Worm (Caenorhabditis elegans) whole organism, early embryonic: ENCODE data around the gene srt-69.
"Not testable (repeated sequence)": the region's sequence is repeated elsewhere in the genome, so short reads cannot be mapped to it uniquely, and the experiment has no call there.

Experiments
- B0310.2 ChIP-seq: sonication (generic microtip); optimal IDR thresholded peaks from 2 replicates; lab custom pipeline; 2016; ENCODE audit warnings: mild to moderate bottlenecking, missing genetic modification characterization, missing compliant biosample characterization
- aly-1 ChIP-seq: sonication (generic microtip); optimal IDR thresholded peaks from 2 replicates; lab custom pipeline; 2016; ENCODE audit warnings: missing genetic modification characterization, missing compliant biosample characterization
- ama-1 ChIP-seq: fragments of 150-350 bp; optimal IDR thresholded peaks from 2 replicates; lab custom pipeline; 2014
- ceh-13 ChIP-seq: fragments of 200-800 bp; sonication (Bioruptor generic); optimal IDR thresholded peaks from 2 replicates; lab custom pipeline; 2018; ENCODE audit warnings: mild to moderate bottlenecking, missing genetic modification characterization, missing compliant biosample characterization
- ceh-36 ChIP-seq: sonication (generic microtip); optimal IDR thresholded peaks from 2 replicates; lab custom pipeline; 2016; ENCODE audit warnings: missing genetic modification characterization, inconsistent platforms, missing compliant biosample characterization
- flt-1 ChIP-seq: fragments of 200-800 bp; sonication (Bioruptor generic); IDR thresholded peaks from 2 replicates; pipeline ENCODE4 v1.3.6; 2022; ENCODE audit warnings: missing genetic modification characterization, missing compliant biosample characterization
- hmbx-1 ChIP-seq: sonication (generic microtip); optimal IDR thresholded peaks from 2 replicates; lab custom pipeline; 2016; ENCODE audit warnings: mild to moderate bottlenecking, missing genetic modification characterization, missing compliant biosample characterization
- hmg-4 ChIP-seq: fragments of 200-800 bp; sonication (Bioruptor generic); optimal IDR thresholded peaks from 2 replicates; lab custom pipeline; 2018; ENCODE audit warnings: mild to moderate bottlenecking, missing genetic modification characterization, missing compliant biosample characterization
- hnd-1 ChIP-seq: sonication (generic microtip); optimal IDR thresholded peaks from 2 replicates; lab custom pipeline; 2016; ENCODE audit warnings: missing genetic modification characterization, missing compliant biosample characterization
- pes-1 ChIP-seq: fragments of 200-800 bp; sonication (Bioruptor generic); IDR thresholded peaks from 2 replicates; pipeline ENCODE4 v1.3.6; 2022; ENCODE audit warnings: missing genetic modification reagents, missing genetic modification characterization, missing compliant biosample characterization
- sea-1 ChIP-seq: fragments of 200-800 bp; sonication (Bioruptor generic); conservative IDR thresholded peaks from 2 replicates; pipeline ENCODE4 v1.3.6; 2022; ENCODE audit warnings: missing genetic modification characterization, missing compliant biosample characterization
- tbx-11 ChIP-seq: fragments of 200-800 bp; sonication (Bioruptor generic); IDR thresholded peaks from 2 replicates; pipeline ENCODE4 v1.3.6; 2022; ENCODE audit warnings: missing genetic modification characterization, missing compliant biosample characterization
- tbx-37 ChIP-seq: fragments of 200-800 bp; sonication (Bioruptor generic); conservative IDR thresholded peaks from 2 replicates; pipeline ENCODE4 v1.3.6; 2022; ENCODE audit warnings: missing genetic modification reagents, missing genetic modification characterization, missing compliant biosample characterization
- tra-4 ChIP-seq: sonication (generic microtip); optimal IDR thresholded peaks from 2 replicates; lab custom pipeline; 2017; ENCODE audit warnings: missing genetic modification characterization, missing compliant biosample characterization

DNA sequence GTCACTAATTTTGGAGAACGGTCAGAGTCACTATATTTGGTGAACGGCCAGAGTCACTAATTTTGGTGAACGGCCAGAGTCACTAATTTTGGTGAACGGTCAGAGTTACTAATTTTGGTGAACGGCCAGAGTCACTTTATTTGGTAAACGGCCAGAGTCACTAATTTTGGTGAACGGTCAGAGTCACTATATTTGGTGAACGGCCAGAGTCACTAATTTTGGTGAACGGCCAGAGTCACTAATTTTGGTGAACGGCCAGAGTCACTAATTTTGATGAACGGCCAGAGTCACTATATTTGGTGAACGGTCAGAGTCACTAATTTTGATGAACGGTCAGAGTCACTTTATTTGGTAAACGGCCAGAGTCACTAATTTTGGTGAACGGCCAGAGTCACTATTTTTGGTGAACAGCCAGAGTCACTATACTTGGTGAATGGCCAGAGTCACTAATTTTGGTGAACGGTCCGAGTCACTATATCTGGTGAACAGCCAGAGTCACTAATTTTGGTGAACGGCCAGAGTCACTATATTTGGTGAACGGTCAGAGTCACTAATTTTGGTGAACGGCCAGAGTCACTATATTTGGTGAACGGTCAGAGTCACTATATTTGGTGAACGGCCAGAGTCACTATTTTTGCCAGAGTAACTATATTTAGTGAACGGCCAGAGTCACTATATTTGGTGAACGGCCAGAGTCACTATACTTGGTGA, 18.9 kb upstream of the srt-69 start:
- not testable (repeated sequence) for TF ChIP-seq flt-1 (GFP tag; lab: Robert Waterston, UW); hnd-1; ama-1 (lab: Kevin White, UChicago); tbx-11 (GFP tag; lab: Robert Waterston, UW); aly-1; pes-1; hmbx-1 (tag; lab: Kevin White, UChicago); sea-1 (GFP tag; lab: Robert Waterston, UW); tbx-37 (GFP tag; lab: Robert Waterston, UW); B0310.2 (tag; lab: Kevin White, UChicago)
- peak; percentile 53 for TF ChIP-seq tra-4 (tag; lab: Kevin White, UChicago)
- TF ChIP-seq ceh-36 (tag; lab: Kevin White, UChicago) = peak; percentile 12
- TF ChIP-seq hmg-4 (GFP tag; lab: Kevin White, UChicago) = peak; percentile 74
- TF ChIP-seq ceh-13 (GFP tag; lab: Kevin White, UChicago) = peak; percentile 25
